Worm (Caenorhabditis elegans): ENCODE measurements around the gene coh-3.

Gene coh-3

DNA sequence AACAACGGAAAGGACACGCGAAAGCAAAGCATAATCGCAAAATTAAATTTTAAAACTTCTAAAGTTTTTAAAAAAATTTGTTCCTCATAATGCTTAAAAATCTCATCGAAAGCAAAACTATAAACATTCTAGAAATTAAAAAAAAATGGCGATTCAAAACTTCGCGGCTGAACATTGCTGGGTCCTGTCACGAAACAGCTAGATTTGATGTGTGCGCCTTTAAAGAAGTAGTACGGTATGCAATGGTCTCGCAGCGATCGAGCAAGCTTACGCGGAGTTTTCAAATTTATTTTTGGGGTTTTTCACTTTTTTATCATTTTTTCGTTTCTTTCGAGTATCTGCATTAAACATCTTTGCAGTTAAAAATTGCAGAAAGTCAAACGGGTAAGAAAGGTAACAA is at the start of gene coh-3 (continued):
- TF ChIP-seq ceh-79 (tag; optimal IDR thresholded peaks at IDR 0.05) (no peak), F33H1.4 (GFP tag; IDR thresholded peaks at IDR 0.05) (peak; percentile 99), K12H6.12 (tag; optimal IDR thresholded peaks at IDR 0.05) (no peak), snpc-3.4 (tag; optimal IDR thresholded peaks at IDR 0.05) (peak; percentile 95), ceh-58 (GFP tag; IDR thresholded peaks at IDR 0.05) (no peak), sea-2 (GFP tag; IDR thresholded peaks at IDR 0.05) (no peak), T26A5.8 (tag; optimal IDR thresholded peaks at IDR 0.05) (no peak), cebp-1 (GFP tag; IDR thresholded peaks at IDR 0.05) (no peak), cebp-1 (tag; optimal IDR thresholded peaks at IDR 0.05) (no peak), ztf-26 (tag; optimal IDR thresholded peaks at IDR 0.05) (no peak), pha-4 (tag; optimal IDR thresholded peaks at IDR 0.05) (no peak), hmg-20 (GFP tag; IDR thresholded peaks at IDR 0.05) (no peak), repo-1 (tag; optimal IDR thresholded peaks at IDR 0.05) (no peak), F37B4.10 (GFP tag; IDR thresholded peaks at IDR 0.05) (no peak), rpc-1 (optimal IDR thresholded peaks at IDR 0.05) (no peak), rpc-1 (tag; optimal IDR thresholded peaks at IDR 0.05) (peak; percentile 1), D2030.7 (GFP tag; IDR thresholded peaks at IDR 0.05) (peak; percentile 95), pbrm-1 (GFP tag; IDR thresholded peaks at IDR 0.05) (peak; percentile 74), lag-1 (GFP tag; IDR thresholded peaks at IDR 0.05) (no peak), C06A6.2 (GFP tag; conservative IDR thresholded peaks at IDR 0.05) (no peak), xnd-1 (tag; optimal IDR thresholded peaks at IDR 0.05) (peak; percentile 99), F23B12.7 (tag; optimal IDR thresholded peaks at IDR 0.05; ENCODE audit: insufficient read depth) (peak; percentile 65), lir-1 (GFP tag; conservative IDR thresholded peaks at IDR 0.05) (peak; percentile 53; the same call in 1 of the 2 replicates), rcor-1 (GFP tag; IDR thresholded peaks at IDR 0.05) (peak; percentile 76), egl-44 (GFP tag; IDR thresholded peaks at IDR 0.05) (no peak), snpc-4 (GFP tag; optimal IDR thresholded peaks at IDR 0.05) (no peak), snpc-4 (tag; optimal IDR thresholded peaks at IDR 0.05) (peak in 3 of 4 experiments; percentile 46 to 74 (median 71)), unc-62 (GFP tag; optimal IDR thresholded peaks at IDR 0.05) (no peak), lin-35 (GFP tag; optimal IDR thresholded peaks at IDR 0.05) (peak in 1 of 3 experiments; percentile 30), nhr-80 (tag; optimal IDR thresholded peaks at IDR 0.05) (no peak)

DNA sequence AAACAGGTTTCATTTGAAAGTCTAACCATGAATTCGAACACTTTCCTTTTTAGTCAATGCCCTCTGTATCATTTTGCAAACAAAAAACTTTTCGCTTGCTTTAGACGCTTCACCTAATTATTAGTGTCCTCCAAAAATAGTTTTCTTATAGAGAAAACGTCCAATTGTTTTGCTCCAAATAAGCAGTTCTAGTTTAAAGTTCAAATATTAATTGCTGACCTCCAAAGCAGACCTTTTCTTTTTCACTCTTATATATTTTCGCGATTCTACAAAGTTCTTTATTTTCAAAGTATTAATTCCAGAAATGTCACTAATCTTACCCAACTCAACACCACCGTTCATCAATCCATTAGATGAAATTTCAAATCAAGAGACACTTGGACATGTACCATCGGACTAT is 48.4 kb upstream of the coh-3 start, which contains the start of gene gnrr-2:
TSS of gene gnrr-2 (plus strand) at position 301 of the 400 bp plus-strand sequence.
- TF ChIP-seq ztf-22 (GFP tag; optimal IDR thresholded peaks at IDR 0.05): no peak
- no peak for TF ChIP-seq hlh-12 (tag; optimal IDR thresholded peaks at IDR 0.05)
- TF ChIP-seq let-526 (GFP tag; IDR thresholded peaks at IDR 0.05): no peak
- no peak for TF ChIP-seq lin-26 (GFP tag; IDR thresholded peaks at IDR 0.05)
- TF ChIP-seq ztf-18 (tag; optimal IDR thresholded peaks at IDR 0.05): no peak
- TF ChIP-seq repo-1 (tag; optimal IDR thresholded peaks at IDR 0.05): no peak
- TF ChIP-seq attf-5 (GFP tag; optimal IDR thresholded peaks at IDR 0.05): no peak
- TF ChIP-seq nfya-1 (tag; optimal IDR thresholded peaks at IDR 0.05; ENCODE audit: borderline replicate concordance, insufficient read depth): no peak
- no peak for TF ChIP-seq Y56A3A.18 (GFP tag; IDR thresholded peaks at IDR 0.05)
- TF ChIP-seq F52B5.7 (tag; optimal IDR thresholded peaks at IDR 0.05): no peak
- no peak for TF ChIP-seq egl-44 (GFP tag; IDR thresholded peaks at IDR 0.05)
- TF ChIP-seq nhr-179 (tag; optimal IDR thresholded peaks at IDR 0.05): no peak
- TF ChIP-seq ceh-91 (GFP tag; IDR thresholded peaks at IDR 0.05): no peak
- TF ChIP-seq die-1 (tag; optimal IDR thresholded peaks at IDR 0.05): no peak
